Worm (Caenorhabditis elegans) whole organism, late embryonic: ENCODE results near the gene F09G8.5.

Experiments used
- C08G9.2 ChIP-seq: sonication (generic microtip); optimal IDR thresholded peaks from 2 replicates; lab custom pipeline; 2016; ENCODE audit warnings: mild to moderate bottlenecking, missing genetic modification characterization, moderate library complexity, missing compliant biosample characterization
- C38D4.7 ChIP-seq: fragments of 200-800 bp; sonication (Bioruptor generic); optimal IDR thresholded peaks from 2 replicates; lab custom pipeline; 2018; ENCODE audit warnings: mild to moderate bottlenecking, missing genetic modification characterization, moderate library complexity, missing compliant biosample characterization
- F13H6.1 ChIP-seq: sonication (generic microtip); optimal IDR thresholded peaks from 2 replicates; lab custom pipeline; 2016; ENCODE audit warnings: missing genetic modification characterization, missing compliant biosample characterization
- K02D7.2 ChIP-seq: sonication (generic microtip); optimal IDR thresholded peaks from 2 replicates; lab custom pipeline; 2017; ENCODE audit warnings: mild to moderate bottlenecking, missing genetic modification characterization, missing compliant biosample characterization
- K09A11.1 ChIP-seq: sonication (generic microtip); optimal IDR thresholded peaks from 2 replicates; lab custom pipeline; 2017; ENCODE audit warnings: antibody characterized with exemption, mild to moderate bottlenecking, missing genetic modification characterization, missing compliant biosample characterization; ENCODE audit not compliant: insufficient read depth
- T23F11.4 ChIP-seq: fragments of 200-800 bp; sonication (Bioruptor generic); optimal IDR thresholded peaks from 2 replicates; lab custom pipeline; 2018; ENCODE audit warnings: mild to moderate bottlenecking, missing genetic modification characterization, missing compliant biosample characterization
- ahr-1 ChIP-seq: sonication (generic microtip); optimal IDR thresholded peaks from 2 replicates; lab custom pipeline; 2016; ENCODE audit warnings: missing genetic modification characterization, missing compliant biosample characterization
- ama-1 ChIP-seq: fragments of 150-350 bp; optimal IDR thresholded peaks from 2 replicates; lab custom pipeline; 2014
- ceh-14 ChIP-seq: sonication (generic microtip); optimal IDR thresholded peaks from 2 replicates; lab custom pipeline; 2016; ENCODE audit warnings: missing genotype, missing genetic modification characterization, missing compliant biosample characterization
- ceh-2 ChIP-seq: sonication (generic microtip); optimal IDR thresholded peaks from 2 replicates; lab custom pipeline; 2016; ENCODE audit warnings: missing genotype, missing genetic modification characterization, missing compliant biosample characterization
- ceh-22 ChIP-seq: sonication (generic microtip); optimal IDR thresholded peaks from 2 replicates; lab custom pipeline; 2017; ENCODE audit warnings: missing biosample characterization, missing genetic modification characterization
- ceh-31 ChIP-seq: sonication (generic microtip); optimal IDR thresholded peaks from 2 replicates; lab custom pipeline; 2016; ENCODE audit warnings: missing genetic modification characterization, missing compliant biosample characterization
- ceh-34 ChIP-seq: sonication (generic microtip); optimal IDR thresholded peaks from 2 replicates; lab custom pipeline; 2016; ENCODE audit warnings: mild to moderate bottlenecking, missing genetic modification characterization, missing compliant biosample characterization
- ceh-45 ChIP-seq: fragments of 200-800 bp; sonication (Bioruptor generic); IDR thresholded peaks from 2 replicates; pipeline ENCODE4 v1.3.6; 2022; ENCODE audit warnings: missing genetic modification reagents, missing genetic modification characterization, missing compliant biosample characterization
- ceh-9 ChIP-seq: sonication (generic microtip); optimal IDR thresholded peaks from 2 replicates; lab custom pipeline; 2016; ENCODE audit warnings: mild to moderate bottlenecking, missing genetic modification characterization, inconsistent platforms, missing compliant biosample characterization
- dve-1 ChIP-seq: sonication (generic microtip); optimal IDR thresholded peaks from 2 replicates; lab custom pipeline; 2017; ENCODE audit warnings: antibody characterized with exemption, mild to moderate bottlenecking, missing genetic modification characterization, missing compliant biosample characterization
- elt-2 ChIP-seq: sonication (generic microtip); optimal IDR thresholded peaks from 2 replicates; lab custom pipeline; 2016; ENCODE audit warnings: missing genetic modification reagents, missing genetic modification characterization, missing compliant biosample characterization
- elt-4 ChIP-seq: sonication (generic microtip); optimal IDR thresholded peaks from 2 replicates; lab custom pipeline; 2016; ENCODE audit warnings: missing genetic modification characterization, missing compliant biosample characterization
- ets-4 ChIP-seq: sonication (generic microtip); optimal IDR thresholded peaks from 2 replicates; lab custom pipeline; 2016; ENCODE audit warnings: missing genetic modification characterization, missing compliant biosample characterization
- eyg-1 ChIP-seq: sonication (generic microtip); optimal IDR thresholded peaks from 2 replicates; lab custom pipeline; 2016; ENCODE audit warnings: missing genotype, missing genetic modification characterization, missing compliant biosample characterization
- fax-1 ChIP-seq: sonication (generic microtip); optimal IDR thresholded peaks from 2 replicates; lab custom pipeline; 2016; ENCODE audit warnings: missing genotype, missing genetic modification characterization, missing compliant biosample characterization
- fkh-10 ChIP-seq: fragments of 150-350 bp; optimal IDR thresholded peaks from 2 replicates; lab custom pipeline; 2014; ENCODE audit warnings: missing biosample characterization, missing genetic modification reagents, missing genetic modification characterization
- gmeb-2 ChIP-seq: sonication (generic microtip); optimal IDR thresholded peaks from 2 replicates; lab custom pipeline; 2016; ENCODE audit warnings: missing genetic modification characterization, inconsistent platforms, missing compliant biosample characterization
- hlh-13 ChIP-seq: fragments of 200-800 bp; sonication (Bioruptor generic); optimal IDR thresholded peaks from 2 replicates; lab custom pipeline; 2018; ENCODE audit warnings: mild to moderate bottlenecking, missing genetic modification characterization, missing compliant biosample characterization
- hlh-8 ChIP-seq: sonication (generic microtip); optimal IDR thresholded peaks from 2 replicates; lab custom pipeline; 2016; ENCODE audit warnings: missing genotype, missing genetic modification characterization, missing compliant biosample characterization
- lim-6 ChIP-seq: sonication (generic microtip); optimal IDR thresholded peaks from 2 replicates; lab custom pipeline; 2016; ENCODE audit warnings: missing genetic modification characterization, missing compliant biosample characterization
- madf-2 ChIP-seq: sonication (generic microtip); optimal IDR thresholded peaks from 2 replicates; lab custom pipeline; 2017; ENCODE audit warnings: missing genetic modification characterization, missing compliant biosample characterization
- nfya-1 ChIP-seq: sonication (generic microtip); optimal IDR thresholded peaks from 2 replicates; lab custom pipeline; 2017; ENCODE audit warnings: missing genetic modification characterization, mild to moderate bottlenecking, missing compliant biosample characterization, antibody characterized with exemption, moderate library complexity
- pax-1 ChIP-seq: fragments of 150-350 bp; optimal IDR thresholded peaks from 2 replicates; lab custom pipeline; 2014; ENCODE audit warnings: missing biosample characterization, missing genetic modification characterization
- pha-2 ChIP-seq: sonication (generic microtip); optimal IDR thresholded peaks from 2 replicates; lab custom pipeline; 2017; ENCODE audit warnings: mild to moderate bottlenecking, missing genetic modification characterization, missing compliant biosample characterization
- pqm-1 ChIP-seq: sonication (generic microtip); optimal IDR thresholded peaks from 2 replicates; lab custom pipeline; 2016; ENCODE audit warnings: missing genetic modification characterization, missing compliant biosample characterization
- ref-2 ChIP-seq: sonication (generic microtip); optimal IDR thresholded peaks from 2 replicates; lab custom pipeline; 2016; ENCODE audit warnings: missing genetic modification characterization, missing compliant biosample characterization
- rnt-1 ChIP-seq: sonication (generic microtip); optimal IDR thresholded peaks from 2 replicates; lab custom pipeline; 2016; ENCODE audit warnings: missing genetic modification characterization, missing compliant biosample characterization
- sox-2 ChIP-seq: fragments of 200-800 bp; sonication (Bioruptor generic); IDR thresholded peaks from 2 replicates; pipeline ENCODE4 v1.3.6; 2022; ENCODE audit warnings: missing genetic modification reagents, missing genetic modification characterization, missing compliant biosample characterization
- tbx-2 ChIP-seq: sonication (generic microtip); optimal IDR thresholded peaks from 2 replicates; lab custom pipeline; 2016; ENCODE audit warnings: missing genetic modification characterization, missing compliant biosample characterization
- tbx-7 ChIP-seq: sonication (generic microtip); optimal IDR thresholded peaks from 2 replicates; lab custom pipeline; 2016; ENCODE audit warnings: missing genotype, missing genetic modification characterization, missing compliant biosample characterization
- ttx-3 ChIP-seq: sonication (generic microtip); optimal IDR thresholded peaks from 2 replicates; lab custom pipeline; 2016; ENCODE audit warnings: missing genetic modification reagents, missing genetic modification characterization, missing compliant biosample characterization
- unc-3 ChIP-seq, 2 experiments: fragments of 200-800 bp in 1 of 2; sonication (Bioruptor generic) in 1 of 2; sonication (generic microtip) in 1 of 2; conservative IDR thresholded peaks in 1 of 2; optimal IDR thresholded peaks in 1 of 2; 2 replicates each; pipeline versions ENCODE4 v1.3.6 to Lab custom; 2016 to 2022; ENCODE audit warnings: missing compliant biosample characterization in 2 of 2, missing genetic modification characterization in 2 of 2, missing genetic modification reagents in 1 of 2
- unc-55 ChIP-seq: sonication (generic microtip); optimal IDR thresholded peaks from 2 replicates; lab custom pipeline; 2017; ENCODE audit warnings: missing biosample characterization, missing genetic modification reagents, missing genetic modification characterization
- unc-86 ChIP-seq: sonication (generic microtip); optimal IDR thresholded peaks from 2 replicates; lab custom pipeline; 2016; ENCODE audit warnings: missing genetic modification characterization, missing compliant biosample characterization
- zip-5 ChIP-seq: sonication (generic microtip); optimal IDR thresholded peaks from 2 replicates; lab custom pipeline; 2016; ENCODE audit warnings: missing genetic modification characterization, missing compliant biosample characterization
- ztf-16 ChIP-seq: sonication (generic microtip); optimal IDR thresholded peaks from 2 replicates; lab custom pipeline; 2017; ENCODE audit warnings: missing genetic modification characterization, missing compliant biosample characterization

The F09G8.5 gene

DNA sequence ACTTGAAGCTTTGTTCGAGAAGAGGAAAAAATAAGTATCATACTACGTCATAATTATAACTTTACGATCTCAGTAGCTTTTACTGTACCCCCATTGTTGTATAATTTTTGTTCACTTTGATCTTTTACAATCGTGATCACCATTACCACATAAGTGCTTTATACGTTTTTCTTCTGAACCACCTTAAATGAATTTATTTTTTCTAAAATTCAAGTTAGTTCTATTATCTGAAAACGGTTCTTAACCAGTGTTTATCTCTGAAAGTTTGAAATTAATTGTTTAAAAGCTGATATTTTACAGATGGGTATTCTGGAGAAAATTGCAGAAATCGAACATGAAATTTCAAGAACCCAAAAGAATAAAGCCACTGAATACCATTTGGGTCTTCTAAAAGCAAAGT, 9.2 kb upstream of the F09G8.5 start, which contains the start of gene C02F5.3:
Gene C02F5.3, plus strand, starts transcription at position 301 of the 400 bp plus-strand sequence.
- TF ChIP-seq ceh-22 = no peak
- TF ChIP-seq sox-2 (GFP tag; lab: Robert Waterston, UW) = no peak
- no peak for TF ChIP-seq ceh-14 (tag; lab: Kevin White, UChicago)
- TF ChIP-seq fkh-10 (GFP tag; lab: Kevin White, UChicago) = no peak
- TF ChIP-seq ttx-3 (tag; lab: Kevin White, UChicago) = no peak
- TF ChIP-seq ceh-34 (tag; lab: Kevin White, UChicago) = no peak
- TF ChIP-seq ref-2 (tag; lab: Kevin White, UChicago) = no peak
- TF ChIP-seq ets-4 (tag; lab: Kevin White, UChicago) = no peak
- no peak for TF ChIP-seq unc-86 (tag; lab: Kevin White, UChicago)
- TF ChIP-seq elt-2 (tag; lab: Kevin White, UChicago) = no peak
- TF ChIP-seq eyg-1 = no peak
- TF ChIP-seq pax-1 (tag; lab: Kevin White, UChicago) = no peak
- TF ChIP-seq zip-5 (tag; lab: Kevin White, UChicago) = no peak
- TF ChIP-seq ceh-9 = no peak

DNA sequence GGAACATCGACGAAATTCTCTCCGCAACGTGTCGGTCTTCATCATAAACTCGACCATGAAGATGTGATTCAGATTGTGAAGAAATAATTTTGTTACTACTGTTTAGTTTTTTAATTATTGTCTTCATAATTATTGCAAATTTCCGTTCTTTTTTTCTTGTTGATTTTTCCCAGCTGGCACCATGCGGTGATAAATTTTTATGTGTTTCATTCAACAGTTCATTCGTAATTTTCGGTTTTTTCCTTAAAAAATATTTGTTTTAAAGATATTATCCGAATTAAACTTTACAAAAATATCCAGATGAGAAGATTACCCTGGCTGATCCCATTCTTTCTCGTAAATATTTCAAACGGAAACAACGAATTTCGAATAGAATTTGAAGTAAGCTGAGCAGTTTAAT, 7.7 kb upstream of the F09G8.5 start, which contains the start of gene C02F5.13:
Gene C02F5.13, plus strand, starts transcription at position 301 of the 400 bp plus-strand sequence.
- TF ChIP-seq ceh-9 (no peak), lim-6 (no peak), elt-4 (tag; lab: Kevin White, UChicago) (no peak), nfya-1 (no peak), unc-55 (GFP tag; lab: Kevin White, UChicago) (no peak), K02D7.2 (tag; lab: Kevin White, UChicago) (no peak), ztf-16 (tag; lab: Kevin White, UChicago) (no peak), ama-1 (no peak)
- TF ChIP-seq, all 69 proteins: peak for 0

DNA sequence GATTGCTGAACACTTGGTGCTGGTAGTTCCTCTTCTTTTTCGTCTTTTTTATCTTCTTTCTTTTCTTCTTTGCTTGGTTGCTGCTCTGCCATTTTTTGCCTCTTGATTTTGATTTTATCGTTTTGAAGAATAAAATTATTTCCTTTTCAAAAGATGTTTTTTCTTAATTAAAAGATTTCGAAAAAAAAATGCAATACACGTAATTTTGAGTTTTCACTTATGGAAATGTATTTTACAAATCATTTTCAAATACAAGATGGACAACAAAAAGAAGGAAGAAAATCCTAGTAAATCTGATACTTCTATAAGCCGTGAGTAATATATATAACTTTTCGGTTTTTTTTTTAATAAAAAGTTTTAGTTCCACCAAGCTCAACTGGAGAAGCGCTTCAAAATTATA, 5.4 kb upstream of the F09G8.5 start, which contains the start of the genes C02F5.10 and C02F5.2:
Gene C02F5.10, minus strand, starts transcription at position 101 of the 400 bp plus-strand sequence.
Gene C02F5.2, plus strand, starts transcription at position 239 of the 400 bp plus-strand sequence.
- no peak for TF ChIP-seq sox-2 (GFP tag; lab: Robert Waterston, UW)

DNA sequence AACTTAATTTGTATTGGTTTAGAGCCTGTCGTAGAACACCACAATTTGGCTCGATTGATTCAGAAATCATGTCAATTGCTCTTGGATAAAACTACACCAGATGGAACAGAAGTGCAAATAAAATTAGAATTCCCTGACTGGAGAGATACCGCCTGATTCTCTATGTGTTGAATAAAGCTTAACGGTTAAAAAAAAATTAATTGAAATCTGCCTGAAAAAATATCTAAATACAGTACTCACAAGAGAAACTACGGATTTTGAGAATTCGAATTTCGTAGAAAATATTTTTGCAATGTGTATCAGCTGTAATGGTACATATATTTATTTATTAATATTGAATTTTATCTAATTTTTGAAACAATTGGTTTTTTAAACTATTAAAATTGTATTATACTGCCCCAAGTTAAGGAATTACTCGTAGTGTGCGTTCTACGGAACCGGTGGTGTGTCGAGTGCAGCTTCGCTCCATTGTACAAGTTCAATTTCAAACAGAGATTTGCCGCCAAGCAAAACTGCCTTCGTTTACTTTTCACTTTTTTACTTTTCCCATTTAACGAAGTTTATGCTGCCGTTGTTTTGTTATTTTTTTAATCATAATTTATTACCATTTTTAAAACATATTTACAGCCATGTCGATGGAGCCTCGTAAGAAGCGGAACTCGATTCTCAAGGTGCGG, 4.6 kb upstream of the F09G8.5 start, which contains the start of gene knl-1:
Gene knl-1, plus strand, starts transcription at position 626 of the 677 bp plus-strand sequence.
- TF ChIP-seq fax-1 (tag; lab: Kevin White, UChicago) (peak; percentile 69), dve-1 (tag; lab: Kevin White, UChicago) (no peak), K09A11.1 (tag; lab: Kevin White, UChicago) (no peak), ceh-34 (tag; lab: Kevin White, UChicago) (peak; percentile 38), ahr-1 (tag; lab: Kevin White, UChicago) (peak; percentile 50), F13H6.1 (tag; lab: Kevin White, UChicago) (peak; percentile 2), C38D4.7 (peak; percentile 7), pax-1 (tag; lab: Kevin White, UChicago) (no peak), nfya-1 (peak; percentile 33), hlh-13 (GFP tag; lab: Kevin White, UChicago) (no peak), tbx-7 (peak; percentile 25), unc-86 (tag; lab: Kevin White, UChicago) (peak; percentile 25), sox-2 (GFP tag; lab: Robert Waterston, UW) (no peak), C08G9.2 (tag; lab: Kevin White, UChicago) (peak; percentile 68), T23F11.4 (GFP tag; lab: Kevin White, UChicago) (no peak), tbx-2 (peak; percentile 82), ceh-45 (GFP tag; lab: Robert Waterston, UW) (no peak), pqm-1 (tag; lab: Kevin White, UChicago) (no peak), elt-2 (tag; lab: Kevin White, UChicago) (peak; percentile 79), ztf-16 (tag; lab: Kevin White, UChicago) (no peak), zip-5 (tag; lab: Kevin White, UChicago) (peak; percentile 87), lim-6 (peak; percentile 1), madf-2 (tag; lab: Kevin White, UChicago) (peak; percentile 20), unc-3 (GFP tag; conservative IDR thresholded peaks at IDR 0.05; lab: Robert Waterston, UW) (no peak), unc-3 (tag; optimal IDR thresholded peaks at IDR 0.05; lab: Kevin White, UChicago) (peak; percentile 21), ets-4 (tag; lab: Kevin White, UChicago) (peak; percentile 65), gmeb-2 (tag; lab: Kevin White, UChicago) (no peak), ceh-2 (tag; lab: Kevin White, UChicago) (peak; percentile 68), hlh-8 (peak; percentile 65), ceh-31 (peak; percentile 89), pha-2 (tag; lab: Kevin White, UChicago) (peak; percentile 40), rnt-1 (tag; lab: Kevin White, UChicago) (peak; percentile 10), ceh-14 (tag; lab: Kevin White, UChicago) (peak; percentile 69)
